Fruit fly (Drosophila melanogaster) whole organism, embryonic: Measurements from ENCODE around the gene lectin-37Da.

Experiments used
- Aef1 ChIP-seq: fragments of 200-800 bp; sonication (Bioruptor generic); IDR thresholded peaks from 3 replicates; pipeline ENCODE4 v1.3.6; 2022; ENCODE audit warnings: missing biosample characterization, missing genetic modification characterization
- B-H1 ChIP-seq: fragments of 200-800 bp; sonication (Bioruptor generic); IDR thresholded peaks from 3 replicates; pipeline ENCODE4 v1.3.6; 2022; ENCODE audit warnings: missing biosample characterization, missing genetic modification characterization
- CG10959 ChIP-seq: fragments of 200-800 bp; sonication (Bioruptor generic); IDR thresholded peaks from 2 replicates; pipeline ENCODE4 v1.3.6; 2022; ENCODE audit warnings: missing biosample characterization, missing genetic modification characterization
- CG12104 ChIP-seq: fragments of 200-800 bp; sonication (Bioruptor generic); optimal IDR thresholded peaks from 3 replicates; lab custom pipeline; 2016; ENCODE audit warnings: missing biosample characterization, missing genetic modification characterization
- CG12299 ChIP-seq: fragments of 200-800 bp; sonication (Bioruptor generic); optimal IDR thresholded peaks from 2 replicates; lab custom pipeline; 2018; ENCODE audit warnings: missing biosample characterization, mild to moderate bottlenecking, missing genetic modification characterization
- CG1233 ChIP-seq: fragments of 200-800 bp; sonication (Bioruptor generic); optimal IDR thresholded peaks from 4 replicates; lab custom pipeline; 2018; ENCODE audit warnings: missing biosample characterization, mild to moderate bottlenecking, missing genetic modification characterization
- CG14014 ChIP-seq: fragments of 200-800 bp; sonication (Bioruptor generic); IDR thresholded peaks from 2 replicates; pipeline ENCODE4 v1.3.6; 2022; ENCODE audit warnings: missing biosample characterization, missing genetic modification characterization
- CG14441 ChIP-seq: fragments of 200-800 bp; sonication (Bioruptor generic); IDR thresholded peaks from 2 replicates; pipeline ENCODE4 v1.3.6; 2022; ENCODE audit warnings: missing biosample characterization, missing genetic modification characterization
- CG14667 ChIP-seq: fragments of 200-800 bp; sonication (Bioruptor generic); IDR thresholded peaks from 2 replicates; pipeline ENCODE4 v1.3.6; 2022; ENCODE audit warnings: missing biosample characterization, missing genetic modification characterization
- CG1647 ChIP-seq: fragments of 200-800 bp; sonication (Bioruptor generic); optimal IDR thresholded peaks from 3 replicates; lab custom pipeline; 2016; ENCODE audit warnings: missing biosample characterization, missing genetic modification characterization
- CG17612 ChIP-seq: fragments of 200-800 bp; sonication (Bioruptor generic); IDR thresholded peaks from 2 replicates; pipeline ENCODE4 v1.3.6; 2022; ENCODE audit warnings: missing biosample characterization, missing genetic modification characterization
- CG18619 ChIP-seq: fragments of 200-800 bp; sonication (Bioruptor generic); optimal IDR thresholded peaks from 3 replicates; lab custom pipeline; 2017; ENCODE audit warnings: missing biosample characterization, mild to moderate bottlenecking, missing genetic modification characterization
- CG31224 ChIP-seq: fragments of 200-800 bp; sonication (Bioruptor generic); IDR thresholded peaks from 2 replicates; pipeline ENCODE4 v1.3.6; 2022; ENCODE audit warnings: missing biosample characterization, missing genetic modification characterization
- CG33213 ChIP-seq: fragments of 200-800 bp; sonication (Bioruptor generic); optimal IDR thresholded peaks from 3 replicates; lab custom pipeline; 2016; ENCODE audit warnings: missing biosample characterization, missing genetic modification characterization
- CG33557 ChIP-seq: fragments of 200-800 bp; sonication (Bioruptor generic); optimal IDR thresholded peaks from 2 replicates; lab custom pipeline; 2019; ENCODE audit warnings: missing biosample characterization, mild to moderate bottlenecking, missing genetic modification characterization, moderate library complexity
- CG4328 ChIP-seq: fragments of 200-800 bp; sonication (Bioruptor generic); optimal IDR thresholded peaks from 3 replicates; lab custom pipeline; 2017; ENCODE audit warnings: missing biosample characterization, missing genetic modification reagents, missing genetic modification characterization
- CG4854 ChIP-seq: fragments of 200-800 bp; sonication (Bioruptor generic); optimal IDR thresholded peaks from 2 replicates; lab custom pipeline; 2016; ENCODE audit warnings: missing biosample characterization, missing genetic modification characterization, inconsistent platforms
- CG6765 ChIP-seq: fragments of 200-800 bp; sonication (Bioruptor generic); optimal IDR thresholded peaks from 3 replicates; lab custom pipeline; 2017; ENCODE audit warnings: missing biosample characterization, mild to moderate bottlenecking, missing genetic modification characterization
- CG7372 ChIP-seq: fragments of 200-800 bp; sonication (Bioruptor generic); IDR thresholded peaks from 2 replicates; pipeline ENCODE4 v1.3.6; 2022; ENCODE audit warnings: missing biosample characterization, missing genetic modification characterization
- CG7745 ChIP-seq: fragments of 200-800 bp; sonication (Bioruptor generic); optimal IDR thresholded peaks from 2 replicates; lab custom pipeline; 2018; ENCODE audit warnings: missing biosample characterization, mild to moderate bottlenecking, missing genetic modification characterization, moderate library complexity
- CG8089 ChIP-seq: fragments of 200-800 bp; sonication (Bioruptor generic); optimal IDR thresholded peaks from 3 replicates; lab custom pipeline; 2016; ENCODE audit warnings: missing biosample characterization, missing genetic modification characterization
- CG8944 ChIP-seq: fragments of 200-800 bp; sonication (Bioruptor generic); optimal IDR thresholded peaks from 3 replicates; lab custom pipeline; 2016; ENCODE audit warnings: missing biosample characterization, missing genetic modification characterization
- CG9215 ChIP-seq: fragments of 200-800 bp; sonication (Bioruptor generic); IDR thresholded peaks from 2 replicates; pipeline ENCODE4 v1.3.6; 2022; ENCODE audit warnings: missing biosample characterization, missing genetic modification characterization
- CG9609 ChIP-seq: fragments of 200-800 bp; sonication (Bioruptor generic); optimal IDR thresholded peaks from 3 replicates; lab custom pipeline; 2016; ENCODE audit warnings: missing biosample characterization, missing genetic modification characterization
- Dip3 ChIP-seq: fragments of 200-800 bp; sonication (Bioruptor generic); optimal IDR thresholded peaks from 3 replicates; lab custom pipeline; 2016; ENCODE audit warnings: missing biosample characterization, missing genetic modification characterization
- Drgx ChIP-seq: fragments of 200-800 bp; sonication (Bioruptor generic); IDR thresholded peaks from 2 replicates; pipeline ENCODE4 v1.3.6; 2022; ENCODE audit warnings: missing biosample characterization, missing genetic modification characterization
- Fer1 ChIP-seq: fragments of 200-800 bp; sonication (Bioruptor generic); optimal IDR thresholded peaks from 2 replicates; lab custom pipeline; 2017; ENCODE audit warnings: missing biosample characterization, mild to moderate bottlenecking, missing genetic modification characterization
- H2.0 ChIP-seq: fragments of 200-800 bp; sonication (Bioruptor generic); IDR thresholded peaks from 2 replicates; pipeline ENCODE4 v1.3.6; 2022; ENCODE audit warnings: missing biosample characterization, missing genetic modification characterization
- Lpt ChIP-seq: fragments of >200 bp; optimal IDR thresholded peaks from 2 replicates; lab custom pipeline; 2018; ENCODE audit warnings: missing biosample characterization, missing genetic modification characterization
- Mes4 ChIP-seq: fragments of 200-800 bp; sonication (Bioruptor generic); optimal IDR thresholded peaks from 2 replicates; lab custom pipeline; 2016; ENCODE audit warnings: missing biosample characterization, missing genetic modification characterization
- Scr ChIP-seq: fragments of 200-800 bp; sonication (Bioruptor generic); IDR thresholded peaks from 2 replicates; pipeline ENCODE4 v1.3.6; 2022; ENCODE audit warnings: missing biosample characterization, missing genetic modification characterization; ENCODE audit not compliant: partially characterized antibody
- Side ChIP-seq: fragments of 200-800 bp; sonication (Bioruptor generic); optimal IDR thresholded peaks from 2 replicates; lab custom pipeline; 2016; ENCODE audit warnings: missing biosample characterization, missing genetic modification characterization
- Sin3A ChIP-seq: fragments of >200 bp; optimal IDR thresholded peaks from 2 replicates; lab custom pipeline; 2018
- Six4 ChIP-seq: fragments of 200-800 bp; sonication (Bioruptor generic); optimal IDR thresholded peaks from 2 replicates; lab custom pipeline; 2016; ENCODE audit warnings: missing biosample characterization, missing genetic modification characterization
- Ssrp ChIP-seq: fragments of 200-800 bp; sonication (Bioruptor generic); optimal IDR thresholded peaks from 2 replicates; lab custom pipeline; 2018; ENCODE audit warnings: missing biosample characterization, mild to moderate bottlenecking, missing genetic modification characterization, moderate library complexity
- Vsx1 ChIP-seq: fragments of 200-800 bp; sonication (Bioruptor generic); optimal IDR thresholded peaks from 2 replicates; lab custom pipeline; 2017; ENCODE audit warnings: missing biosample characterization, mild to moderate bottlenecking, missing genetic modification characterization, missing genetic modification reagents
- Xbp1 ChIP-seq: fragments of 200-800 bp; sonication (Bioruptor generic); optimal IDR thresholded peaks from 3 replicates; lab custom pipeline; 2016; ENCODE audit warnings: missing biosample characterization, mild to moderate bottlenecking, missing genetic modification characterization
- al ChIP-seq: fragments of 200-800 bp; sonication (Bioruptor generic); IDR thresholded peaks from 2 replicates; pipeline ENCODE4 v1.3.6; 2022; ENCODE audit warnings: missing biosample characterization, missing genetic modification characterization
- chm ChIP-seq: fragments of 200-800 bp; sonication (Bioruptor generic); IDR thresholded peaks from 2 replicates; pipeline ENCODE4 v1.3.6; 2022; ENCODE audit warnings: missing biosample characterization, missing genetic modification characterization
- danr ChIP-seq: fragments of 200-800 bp; sonication (Bioruptor generic); IDR thresholded peaks from 2 replicates; pipeline ENCODE4 v1.3.6; 2022; ENCODE audit warnings: missing biosample characterization, missing genetic modification characterization
- ewg ChIP-seq: fragments of 200-800 bp; sonication (Bioruptor generic); optimal IDR thresholded peaks from 3 replicates; lab custom pipeline; 2017; ENCODE audit warnings: mild to moderate bottlenecking, missing biosample characterization, missing genetic modification reagents, missing genetic modification characterization
- ham ChIP-seq: fragments of 200-800 bp; sonication (Bioruptor generic); IDR thresholded peaks from 2 replicates; pipeline ENCODE4 v1.3.6; 2022; ENCODE audit warnings: missing biosample characterization, missing genetic modification characterization
- hth ChIP-seq: fragments of >200 bp; optimal IDR thresholded peaks from 2 replicates; lab custom pipeline; 2017; ENCODE audit warnings: inconsistent platforms
- klu ChIP-seq: fragments of 200-800 bp; sonication (Bioruptor generic); IDR thresholded peaks from 2 replicates; pipeline ENCODE4 v1.3.6; 2022; ENCODE audit warnings: missing biosample characterization, missing genetic modification characterization
- knrl ChIP-seq: fragments of 200-800 bp; sonication (Bioruptor generic); IDR thresholded peaks from 3 replicates; pipeline ENCODE4 v1.3.6; 2022; ENCODE audit warnings: missing biosample characterization, missing genetic modification characterization; ENCODE audit not compliant: partially characterized antibody
- pnt ChIP-seq: fragments of 200-800 bp; sonication (Bioruptor generic); optimal IDR thresholded peaks from 3 replicates; lab custom pipeline; 2016; ENCODE audit warnings: missing biosample characterization, missing genetic modification characterization
- repo ChIP-seq: fragments of 200-800 bp; sonication (Bioruptor generic); optimal IDR thresholded peaks from 2 replicates; lab custom pipeline; 2016; ENCODE audit warnings: missing biosample characterization, missing genetic modification characterization
- row ChIP-seq: fragments of 200-800 bp; sonication (Bioruptor generic); IDR thresholded peaks from 3 replicates; pipeline ENCODE4 v1.3.6; 2022; ENCODE audit warnings: missing biosample characterization, missing genetic modification characterization
- sr ChIP-seq: fragments of 200-800 bp; sonication (Bioruptor generic); IDR thresholded peaks from 3 replicates; pipeline ENCODE4 v1.3.6; 2022; ENCODE audit warnings: missing biosample characterization, missing genetic modification characterization
- tin ChIP-seq: fragments of 200-800 bp; sonication (Bioruptor generic); optimal IDR thresholded peaks from 3 replicates; lab custom pipeline; 2016; ENCODE audit warnings: missing biosample characterization, missing genetic modification characterization
- tna ChIP-seq: fragments of 200-800 bp; sonication (Bioruptor generic); IDR thresholded peaks from 2 replicates; pipeline ENCODE4 v1.3.6; 2022; ENCODE audit warnings: missing biosample characterization, missing genetic modification characterization; ENCODE audit not compliant: partially characterized antibody
- tx ChIP-seq: fragments of 200-800 bp; sonication (Bioruptor generic); optimal IDR thresholded peaks from 2 replicates; lab custom pipeline; 2016; ENCODE audit warnings: missing biosample characterization, missing genetic modification characterization
- zf30C ChIP-seq: fragments of 200-800 bp; sonication (Bioruptor generic); optimal IDR thresholded peaks from 3 replicates; lab custom pipeline; 2018; ENCODE audit warnings: missing biosample characterization, mild to moderate bottlenecking, missing genetic modification characterization

Gene lectin-37Da

dm6 chr2L:19444734-19445140 is 26.6 kb downstream of the lectin-37Da start, which contains the start of gene Hs2st (continued):
- TF ChIP-seq Xbp1 (GFP tag; lab: Kevin White, UChicago) = peak; percentile 96
- peak; percentile 95 for TF ChIP-seq pnt (GFP tag; lab: Kevin White, UChicago)
- no peak for TF ChIP-seq Lpt (GFP tag; lab: Kevin White, UChicago)
- peak; percentile 96 for TF ChIP-seq CG9215 (GFP tag; lab: Robert Waterston, UW)
- TF ChIP-seq CG1233 (GFP tag; lab: Kevin White, UChicago) = peak; percentile 83
- peak; percentile 89 for TF ChIP-seq CG4328
- peak; percentile 95 for TF ChIP-seq tin
- no peak for TF ChIP-seq zf30C (GFP tag; lab: Kevin White, UChicago)
- TF ChIP-seq danr (GFP tag; lab: Robert Waterston, UW) = peak; percentile 89
- TF ChIP-seq tx (GFP tag; lab: Kevin White, UChicago) = peak; percentile 96
- TF ChIP-seq sr (GFP tag; lab: Robert Waterston, UW) = peak; percentile 46; the same call in 1 of the 3 replicates
- TF ChIP-seq CG9609 (GFP tag; lab: Kevin White, UChicago) = peak; percentile 96
- TF ChIP-seq CG33557 (GFP tag; lab: Kevin White, UChicago) = peak; percentile 86
- peak; percentile 93 for TF ChIP-seq Fer1
- peak; percentile 83 for TF ChIP-seq Mes4 (GFP tag; lab: Kevin White, UChicago)
- TF ChIP-seq CG33213 (GFP tag; lab: Kevin White, UChicago) = peak; percentile 93
- TF ChIP-seq CG1647 (GFP tag; lab: Kevin White, UChicago) = peak; percentile 92
- peak; percentile 59 for TF ChIP-seq Scr (GFP tag; lab: Robert Waterston, UW)
- TF ChIP-seq CG8089 (GFP tag; lab: Kevin White, UChicago) = peak; percentile 92
- TF ChIP-seq CG31224 (GFP tag; lab: Robert Waterston, UW) = peak; percentile 90
- peak; percentile 82 for TF ChIP-seq ewg (GFP tag; lab: Kevin White, UChicago)
- TF ChIP-seq CG10959 (GFP tag; lab: Robert Waterston, UW) = peak; percentile 86
- TF ChIP-seq repo (GFP tag; lab: Kevin White, UChicago) = peak; percentile 89
- TF ChIP-seq CG6765 (GFP tag; lab: Kevin White, UChicago) = peak; percentile 71
- peak; percentile 94 for TF ChIP-seq Aef1
- TF ChIP-seq CG18619 = peak; percentile 90
- peak; percentile 95 for TF ChIP-seq al (GFP tag; lab: Robert Waterston, UW)
- TF ChIP-seq Six4 = peak; percentile 90
- peak; percentile 90 for TF ChIP-seq H2.0 (GFP tag; lab: Robert Waterston, UW)
- no peak for TF ChIP-seq Vsx1
- no peak for TF ChIP-seq CG7745
- peak; percentile 98 for TF ChIP-seq row
- TF ChIP-seq Side = peak; percentile 91
- peak; percentile 91 for TF ChIP-seq CG7372 (GFP tag; lab: Robert Waterston, UW)
- TF ChIP-seq tna (GFP tag; lab: Robert Waterston, UW) = no peak
- TF ChIP-seq CG4854 = peak; percentile 88
- TF ChIP-seq CG12104 (GFP tag; lab: Kevin White, UChicago) = peak; percentile 85
- peak; percentile 84; the same call in 2 of the 3 replicates for TF ChIP-seq B-H1 (GFP tag; lab: Robert Waterston, UW)
- peak; percentile 98 for TF ChIP-seq Sin3A (lab: Kevin White, UChicago)
- no peak for TF ChIP-seq hth (lab: Kevin White, UChicago)
- TF ChIP-seq knrl (GFP tag; lab: Robert Waterston, UW) = peak; percentile 59; the same call in 2 of the 3 replicates
- peak; percentile 97 for TF ChIP-seq Dip3 (GFP tag; lab: Kevin White, UChicago)
- peak; percentile 81 for TF ChIP-seq ham
- TF ChIP-seq CG14014 = peak; percentile 92
- TF ChIP-seq chm (GFP tag; lab: Robert Waterston, UW) = peak; percentile 88
- peak; percentile 95 for TF ChIP-seq CG14441 (GFP tag; lab: Robert Waterston, UW)
- peak; percentile 91 for TF ChIP-seq Ssrp (tag; lab: Kevin White, UChicago)
- peak; percentile 94 for TF ChIP-seq klu (GFP tag; lab: Robert Waterston, UW)
- peak; percentile 81 for TF ChIP-seq CG12299
- TF ChIP-seq CG14667 (GFP tag; lab: Robert Waterston, UW) = peak; percentile 92
- TF ChIP-seq CG17612 (GFP tag; lab: Robert Waterston, UW) = peak; percentile 78
- TF ChIP-seq Drgx (GFP tag; lab: Robert Waterston, UW) = peak; percentile 86
- peak; percentile 95 for TF ChIP-seq CG8944 (GFP tag; lab: Kevin White, UChicago)
